Worm (Caenorhabditis elegans) whole organism, L4 larva: ENCODE data around the gene hphd-1.
A peak's percentile ranks its signal among the peaks of the same experiment; 100 is the strongest.

Source experiments
- T26A8.4 ChIP-seq: fragments of 200-800 bp; sonication (Bioruptor generic); IDR thresholded peaks from 2 replicates; pipeline ENCODE4 v1.3.6; 2022; ENCODE audit warnings: missing genetic modification characterization, missing compliant biosample characterization
- Y105C5A.15 ChIP-seq: fragments of 200-800 bp; sonication (Bioruptor generic); IDR thresholded peaks from 2 replicates; pipeline ENCODE4 v1.3.6; 2022; ENCODE audit warnings: missing genetic modification characterization, missing compliant biosample characterization
- Y75B8A.6 ChIP-seq: fragments of 200-800 bp; sonication (Bioruptor generic); IDR thresholded peaks from 2 replicates; pipeline ENCODE4 v1.3.6; 2022; ENCODE audit warnings: missing genetic modification reagents, missing genetic modification characterization, missing compliant biosample characterization
- aha-1 ChIP-seq: fragments of 150-350 bp; peaks from one replicate; lab custom pipeline; 2014; ENCODE audit warnings: missing biosample characterization, missing genetic modification characterization
- arid-1 ChIP-seq: fragments of 200-800 bp; sonication (Bioruptor generic); conservative IDR thresholded peaks from 2 replicates; pipeline ENCODE4 v1.3.6; 2022; ENCODE audit warnings: missing genetic modification reagents, missing genetic modification characterization, missing compliant biosample characterization
- ceh-82 ChIP-seq: sonication (generic microtip); optimal IDR thresholded peaks from 2 replicates; lab custom pipeline; 2017; ENCODE audit warnings: missing biosample characterization, missing genetic modification characterization
- ctbp-1 ChIP-seq: fragments of 200-800 bp; sonication (Bioruptor generic); IDR thresholded peaks from 2 replicates; pipeline ENCODE4 v1.3.6; 2022; ENCODE audit warnings: missing genetic modification reagents, missing genetic modification characterization, missing compliant biosample characterization
- daf-12 ChIP-seq: fragments of 150-350 bp; optimal IDR thresholded peaks from 2 replicates; lab custom pipeline; 2014; ENCODE audit warnings: missing biosample characterization, missing genetic modification reagents, missing genetic modification characterization
- daf-16 ChIP-seq, 3 experiments: sonication (generic microtip); optimal IDR thresholded peaks; 2 replicates each; lab custom pipeline; 2016 to 2017; ENCODE audit warnings: missing genetic modification characterization in 3 of 3, missing genetic modification reagents in 3 of 3, mild to moderate bottlenecking in 2 of 3, missing compliant biosample characterization in 2 of 3, missing biosample characterization in 1 of 3, moderate library complexity in 1 of 3
- dmd-6 ChIP-seq: fragments of 200-800 bp; sonication (Bioruptor generic); IDR thresholded peaks from 2 replicates; pipeline ENCODE4 v1.3.6; 2022; ENCODE audit warnings: missing genetic modification reagents, missing genetic modification characterization, missing compliant biosample characterization
- dmd-8 ChIP-seq: fragments of 200-800 bp; sonication (Bioruptor generic); IDR thresholded peaks from 2 replicates; pipeline ENCODE4 v1.3.6; 2022; ENCODE audit warnings: missing genetic modification characterization, missing compliant biosample characterization
- dmd-9 ChIP-seq: fragments of 200-800 bp; sonication (Bioruptor generic); IDR thresholded peaks from 2 replicates; pipeline ENCODE4 v1.3.6; 2022; ENCODE audit warnings: missing genetic modification reagents, missing genetic modification characterization, missing compliant biosample characterization
- dpl-1 ChIP-seq: fragments of 150-350 bp; optimal IDR thresholded peaks from 2 replicates; lab custom pipeline; 2014; ENCODE audit warnings: missing biosample characterization, missing genetic modification reagents, missing genetic modification characterization
- dve-1 ChIP-seq: sonication (generic microtip); optimal IDR thresholded peaks from 2 replicates; lab custom pipeline; 2017; ENCODE audit warnings: antibody characterized with exemption, mild to moderate bottlenecking, missing genetic modification characterization, missing compliant biosample characterization; ENCODE audit not compliant: insufficient read depth
- fos-1 ChIP-seq: fragments of 150-350 bp; optimal IDR thresholded peaks from 2 replicates; lab custom pipeline; 2014; ENCODE audit warnings: missing biosample characterization, missing genetic modification characterization
- hif-1 ChIP-seq, 2 experiments: sonication (generic microtip); optimal IDR thresholded peaks; 2 replicates each; lab custom pipeline; 2016 to 2017; ENCODE audit warnings: missing compliant biosample characterization in 2 of 2, missing genetic modification characterization in 2 of 2, missing genetic modification reagents in 2 of 2, missing genotype in 2 of 2, mild to moderate bottlenecking in 1 of 2
- hlh-11 ChIP-seq: fragments of 200-800 bp; sonication (Bioruptor generic); optimal IDR thresholded peaks from 2 replicates; lab custom pipeline; 2018; ENCODE audit warnings: mild to moderate bottlenecking, missing genetic modification characterization, missing compliant biosample characterization
- hlh-30 ChIP-seq: sonication (generic microtip); optimal IDR thresholded peaks from 2 replicates; lab custom pipeline; 2017; ENCODE audit warnings: antibody characterized with exemption, mild to moderate bottlenecking, missing genetic modification characterization, missing compliant biosample characterization; ENCODE audit not compliant: insufficient read depth
- hmg-1.1 ChIP-seq: fragments of 200-800 bp; sonication (Bioruptor generic); IDR thresholded peaks from 2 replicates; pipeline ENCODE4 v1.3.6; 2022; ENCODE audit warnings: missing genetic modification reagents, missing genetic modification characterization, missing compliant biosample characterization
- lin-13 ChIP-seq: fragments of 150-350 bp; optimal IDR thresholded peaks from 2 replicates; lab custom pipeline; 2014; ENCODE audit warnings: missing biosample characterization, missing genetic modification reagents, missing genetic modification characterization
- lin-38 ChIP-seq: fragments of 200-800 bp; sonication (Bioruptor generic); IDR thresholded peaks from 2 replicates; pipeline ENCODE4 v1.3.6; 2022; ENCODE audit warnings: missing genetic modification reagents, missing genetic modification characterization, missing compliant biosample characterization
- lsy-2 ChIP-seq, 2 experiments: fragments of 150-350 bp in 1 of 2; sonication (generic microtip) in 1 of 2; optimal IDR thresholded peaks; 2 replicates each; lab custom pipeline; 2014 to 2017; ENCODE audit warnings: missing biosample characterization in 2 of 2, missing genetic modification characterization in 2 of 2
- madf-9 ChIP-seq: fragments of 200-800 bp; sonication (Bioruptor generic); conservative IDR thresholded peaks from 2 replicates; pipeline ENCODE4 v1.3.6; 2022; ENCODE audit warnings: missing genetic modification reagents, missing genetic modification characterization, missing compliant biosample characterization
- mdl-1 ChIP-seq, 2 experiments: fragments of 150-350 bp in 1 of 2; sonication (generic microtip) in 1 of 2; optimal IDR thresholded peaks; 2 replicates each; lab custom pipeline; 2014 to 2017; ENCODE audit warnings: missing biosample characterization in 2 of 2, missing genetic modification characterization in 2 of 2
- mep-1 ChIP-seq: fragments of 150-350 bp; sonication (generic microtip); optimal IDR thresholded peaks from 3 replicates; lab custom pipeline; 2014; ENCODE audit warnings: missing biosample characterization, missing genetic modification characterization
- mes-2 ChIP-seq: sonication (generic microtip); optimal IDR thresholded peaks from 2 replicates; lab custom pipeline; 2016; ENCODE audit warnings: missing genotype, mild to moderate bottlenecking, missing genetic modification characterization, missing compliant biosample characterization; ENCODE audit not compliant: poor library complexity, severe bottlenecking
- mxl-2 ChIP-seq: fragments of 200-800 bp; sonication (Bioruptor generic); conservative IDR thresholded peaks from 2 replicates; pipeline ENCODE4 v1.3.6; 2022; ENCODE audit warnings: missing genetic modification reagents, missing genetic modification characterization, missing compliant biosample characterization
- mxl-3 ChIP-seq: fragments of 200-800 bp; sonication (Bioruptor generic); optimal IDR thresholded peaks from 2 replicates; lab custom pipeline; 2018; ENCODE audit warnings: mild to moderate bottlenecking, missing genetic modification characterization, missing compliant biosample characterization
- nhr-11 ChIP-seq: fragments of 150-350 bp; optimal IDR thresholded peaks from 2 replicates; lab custom pipeline; 2014; ENCODE audit warnings: missing biosample characterization, missing genetic modification characterization
- nhr-25 ChIP-seq: sonication (generic microtip); optimal IDR thresholded peaks from 2 replicates; lab custom pipeline; 2017; ENCODE audit warnings: missing genetic modification characterization, mild to moderate bottlenecking, missing compliant biosample characterization, antibody characterized with exemption, moderate library complexity, borderline replicate concordance; ENCODE audit not compliant: insufficient read depth
- nhr-28 ChIP-seq: fragments of 150-350 bp; optimal IDR thresholded peaks from 2 replicates; lab custom pipeline; 2014; ENCODE audit warnings: missing biosample characterization, missing genetic modification characterization
- nhr-48 ChIP-seq: sonication (generic microtip); optimal IDR thresholded peaks from 2 replicates; lab custom pipeline; 2016; ENCODE audit warnings: mild to moderate bottlenecking, missing genetic modification characterization, missing compliant biosample characterization
- nhr-6 ChIP-seq: fragments of 150-350 bp; optimal IDR thresholded peaks from 2 replicates; lab custom pipeline; 2014; ENCODE audit warnings: missing biosample characterization, missing genetic modification characterization
- nhr-76 ChIP-seq: fragments of 150-350 bp; optimal IDR thresholded peaks from 2 replicates; lab custom pipeline; 2014; ENCODE audit warnings: missing biosample characterization, missing genetic modification characterization
- nhr-77 ChIP-seq: fragments of 150-350 bp; optimal IDR thresholded peaks from 2 replicates; lab custom pipeline; 2014; ENCODE audit warnings: missing biosample characterization, missing genetic modification characterization
- pha-4 ChIP-seq, 2 experiments: fragments of 150-350 bp in 1 of 2; fragments of 200-800 bp in 1 of 2; sonication (Bioruptor generic) in 1 of 2; IDR thresholded peaks in 1 of 2; optimal IDR thresholded peaks in 1 of 2; 2 replicates each; pipeline versions ENCODE4 v1.3.6 to Lab custom; 2014 to 2022; ENCODE audit warnings: missing genetic modification characterization in 2 of 2, missing genetic modification reagents in 2 of 2, missing biosample characterization in 1 of 2, missing compliant biosample characterization in 1 of 2
- rbr-2 ChIP-seq: sonication (generic microtip); optimal IDR thresholded peaks from 2 replicates; lab custom pipeline; 2016; ENCODE audit warnings: missing genotype, missing genetic modification characterization, missing compliant biosample characterization
- saeg-2 ChIP-seq: fragments of 200-800 bp; sonication (Bioruptor generic); IDR thresholded peaks from 2 replicates; pipeline ENCODE4 v1.3.6; 2022; ENCODE audit warnings: missing genetic modification reagents, missing genetic modification characterization, missing compliant biosample characterization
- sdz-12 ChIP-seq: fragments of 200-800 bp; sonication (Bioruptor generic); optimal IDR thresholded peaks from 2 replicates; lab custom pipeline; 2018; ENCODE audit warnings: mild to moderate bottlenecking, missing genetic modification characterization, missing compliant biosample characterization
- snpc-1.2 ChIP-seq: fragments of 200-800 bp; sonication (Bioruptor generic); IDR thresholded peaks from 2 replicates; pipeline ENCODE4 v1.3.6; 2022; ENCODE audit warnings: missing genetic modification reagents, missing genetic modification characterization, missing compliant biosample characterization
- unc-62 ChIP-seq, 3 experiments: fragments of 150-350 bp in 1 of 3; sonication (generic microtip); optimal IDR thresholded peaks in 2 of 3; peaks in 1 of 3; 1 replicate in 1 of 3; 2 replicates in 2 of 3; lab custom pipeline; 2014 to 2017; ENCODE audit warnings: missing biosample characterization in 3 of 3, missing genetic modification characterization in 3 of 3, missing genetic modification reagents in 3 of 3, missing genotype in 1 of 3

The hphd-1 gene

DNA sequence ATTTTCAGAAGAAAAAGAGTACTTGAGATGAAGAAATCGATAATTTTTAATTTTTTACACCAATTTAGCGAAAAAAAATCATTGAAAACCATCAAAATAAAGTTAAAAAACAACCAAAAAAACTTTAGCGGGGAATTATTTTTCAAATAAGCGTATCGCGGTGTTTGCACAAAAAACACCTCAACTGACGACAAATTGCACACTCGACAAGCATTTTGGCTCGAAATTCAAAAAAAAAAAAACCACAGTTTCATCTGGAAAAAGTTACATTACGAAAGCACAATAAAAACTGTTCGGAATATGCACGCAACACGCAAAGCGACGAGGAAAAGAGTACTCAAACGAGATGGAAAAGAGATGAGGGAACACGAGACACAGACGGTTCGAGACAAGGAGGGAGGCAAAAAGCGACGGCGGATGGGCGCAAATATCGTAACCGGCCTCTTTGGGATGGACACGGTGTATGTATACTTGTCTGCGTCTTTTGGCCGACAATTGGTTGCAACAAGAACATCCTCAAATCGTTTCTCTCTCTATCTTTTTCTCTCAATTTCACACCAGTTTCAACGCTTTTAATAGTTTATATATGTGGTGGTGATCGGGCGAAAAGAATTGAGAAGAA lies 34.3 kb upstream of the hphd-1 start:
- TF ChIP-seq T26A8.4 (GFP tag; lab: Robert Waterston, UW), result no peak
- peak; percentile 57 for TF ChIP-seq nhr-77 (tag; lab: Kevin White, UChicago)
- no peak for TF ChIP-seq madf-9
- TF ChIP-seq mxl-3 (GFP tag; lab: Kevin White, UChicago), result peak; percentile 83
- TF ChIP-seq aha-1 (tag; lab: Kevin White, UChicago), result peak; percentile 16
- peak; percentile 29 for TF ChIP-seq mes-2 (tag; lab: Kevin White, UChicago)
- no peak for TF ChIP-seq fos-1 (tag; lab: Kevin White, UChicago)
- no peak for TF ChIP-seq daf-12 (tag; lab: Kevin White, UChicago)
- TF ChIP-seq dpl-1 (GFP tag; lab: Kevin White, UChicago), result peak; percentile 40
- peak in 1 of 2 experiments; percentile 49 for TF ChIP-seq hif-1 (tag; optimal IDR thresholded peaks at IDR 0.05; lab: Kevin White, UChicago)
- TF ChIP-seq lsy-2 (tag; optimal IDR thresholded peaks at IDR 0.05; lab: Kevin White, UChicago), result peak in 1 of 2 experiments; percentile 61
- TF ChIP-seq dmd-6, result peak; percentile 41; the same call in 1 of the 2 replicates
- TF ChIP-seq hlh-11 (tag; lab: Kevin White, UChicago), result peak; percentile 75
- no peak for TF ChIP-seq Y105C5A.15
- TF ChIP-seq nhr-28 (tag; lab: Kevin White, UChicago), result peak; percentile 66
- peak; percentile 27; the same call in 1 of the 2 replicates for TF ChIP-seq lin-38 (GFP tag; lab: Robert Waterston, UW)
- peak; percentile 40 for TF ChIP-seq nhr-6 (tag; lab: Kevin White, UChicago)
- no peak for TF ChIP-seq lin-13 (GFP tag; lab: Kevin White, UChicago)
- no peak for TF ChIP-seq nhr-76
- peak; percentile 69 for TF ChIP-seq nhr-48
- TF ChIP-seq dmd-8 (GFP tag; lab: Robert Waterston, UW), result no peak
- no peak for TF ChIP-seq pha-4 (GFP tag; IDR thresholded peaks at IDR 0.05; lab: Robert Waterston, UW)
- no peak for TF ChIP-seq pha-4 (tag; optimal IDR thresholded peaks at IDR 0.05; lab: Kevin White, UChicago)
- TF ChIP-seq mxl-2, result no peak
- TF ChIP-seq hlh-30 (tag; lab: Kevin White, UChicago), result peak; percentile 57
- peak; percentile 82 for TF ChIP-seq nhr-25 (tag; lab: Kevin White, UChicago)
- no peak for TF ChIP-seq ctbp-1 (GFP tag; lab: Robert Waterston, UW)
- no peak for TF ChIP-seq daf-16 (GFP tag; optimal IDR thresholded peaks at IDR 0.05; lab: Kevin White, UChicago)
- peak; percentile 3 for TF ChIP-seq daf-16 (tag; optimal IDR thresholded peaks at IDR 0.05; lab: Kevin White, UChicago)
- no peak for TF ChIP-seq snpc-1.2 (GFP tag; lab: Robert Waterston, UW)
- TF ChIP-seq unc-62 (GFP tag; optimal IDR thresholded peaks at IDR 0.05 in 1 of 2; lab: Kevin White, UChicago), result peak in 1 of 2 experiments; percentile 21
- TF ChIP-seq unc-62 (tag; optimal IDR thresholded peaks at IDR 0.05; lab: Kevin White, UChicago), result no peak
- TF ChIP-seq mdl-1 (tag; optimal IDR thresholded peaks at IDR 0.05; lab: Kevin White, UChicago), result peak; percentile 39 to 64
- TF ChIP-seq Y75B8A.6, result no peak
- peak; percentile 75 for TF ChIP-seq mep-1 (tag; lab: Kevin White, UChicago)
- TF ChIP-seq nhr-11 (tag; lab: Kevin White, UChicago), result peak; percentile 21
- TF ChIP-seq sdz-12 (GFP tag; lab: Kevin White, UChicago), result no peak
- TF ChIP-seq arid-1 (GFP tag; lab: Robert Waterston, UW), result no peak
- TF ChIP-seq ceh-82 (tag; lab: Kevin White, UChicago), result no peak
- peak; percentile 67 for TF ChIP-seq dve-1 (tag; lab: Kevin White, UChicago)
- no peak for TF ChIP-seq saeg-2 (GFP tag; lab: Robert Waterston, UW)
- TF ChIP-seq rbr-2 (tag; lab: Kevin White, UChicago), result peak; percentile 55
- no peak for TF ChIP-seq dmd-9 (GFP tag; lab: Robert Waterston, UW)
- peak; percentile 35; the same call in 1 of the 2 replicates for TF ChIP-seq hmg-1.1 (GFP tag; lab: Robert Waterston, UW)
- TF ChIP-seq, all 104 proteins: peak for 23
